Worm (Caenorhabditis elegans) whole organism, L3 larva: ENCODE measurements around the gene mif-2.

Source experiments
- ama-1 ChIP-seq: fragments of 150-350 bp; optimal IDR thresholded peaks from 2 replicates; lab custom pipeline; 2018
- daf-12 ChIP-seq: fragments of 150-350 bp; optimal IDR thresholded peaks from 2 replicates; lab custom pipeline; 2014; ENCODE audit warnings: missing biosample characterization, missing genetic modification reagents, missing genetic modification characterization
- hmg-11 ChIP-seq: sonication (generic microtip); optimal IDR thresholded peaks from 2 replicates; lab custom pipeline; 2016; ENCODE audit warnings: missing genetic modification characterization, missing compliant biosample characterization
- nhr-11 ChIP-seq: fragments of 150-350 bp; optimal IDR thresholded peaks from 2 replicates; lab custom pipeline; 2014; ENCODE audit warnings: missing biosample characterization, missing genetic modification characterization
- nhr-23 ChIP-seq: fragments of 150-350 bp; optimal IDR thresholded peaks from 2 replicates; lab custom pipeline; 2014; ENCODE audit warnings: missing biosample characterization, missing genetic modification reagents, missing genetic modification characterization
- pqm-1 ChIP-seq: fragments of 150-350 bp; optimal IDR thresholded peaks from 2 replicates; lab custom pipeline; 2017; ENCODE audit warnings: missing biosample characterization, missing genetic modification characterization, inconsistent platforms
- skn-1 ChIP-seq: fragments of 150-350 bp; optimal IDR thresholded peaks from 2 replicates; lab custom pipeline; 2014; ENCODE audit warnings: missing biosample characterization, missing genetic modification characterization
- unc-62 ChIP-seq: fragments of 150-350 bp; sonication (generic microtip); optimal IDR thresholded peaks from 4 replicates; lab custom pipeline; 2014; ENCODE audit warnings: missing biosample characterization, missing genetic modification reagents, missing genetic modification characterization

DNA sequence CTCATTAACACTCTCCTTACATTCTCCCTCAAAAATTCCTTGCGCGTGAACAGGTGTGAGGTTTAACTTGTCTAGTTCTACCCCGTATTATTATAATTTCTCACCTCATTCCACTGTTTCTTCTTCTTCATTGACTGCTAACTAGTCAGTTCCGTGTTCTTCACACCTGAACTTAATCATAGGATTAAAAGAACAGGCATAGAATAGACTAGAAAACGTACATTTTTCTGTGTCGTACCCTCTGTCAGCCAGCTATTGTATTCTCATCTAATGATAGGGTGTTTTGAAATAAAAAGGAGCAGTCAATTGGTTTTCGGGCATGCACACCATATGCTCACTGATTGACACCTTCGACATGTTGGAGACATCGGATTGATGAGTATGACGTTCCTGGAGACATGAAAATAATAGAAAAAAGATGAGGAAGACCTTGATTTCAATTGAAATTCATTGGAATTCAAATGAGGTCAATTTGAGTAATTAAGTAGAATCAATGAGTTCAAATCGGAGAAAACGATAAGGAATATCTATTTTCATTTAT is 30.8 kb downstream of the mif-2 start:
- TF ChIP-seq ama-1 (lab: Kevin White, UChicago), result no peak
- TF ChIP-seq pqm-1 (tag; lab: Kevin White, UChicago), result no peak
- no peak for TF ChIP-seq daf-12
- no peak for TF ChIP-seq nhr-23 (tag; lab: Kevin White, UChicago)
- no peak for TF ChIP-seq nhr-11 (tag; lab: Kevin White, UChicago)
- TF ChIP-seq skn-1 (tag; lab: Kevin White, UChicago), result no peak
- no peak for TF ChIP-seq hmg-11 (tag; lab: Kevin White, UChicago)
- no peak for TF ChIP-seq unc-62
